Worm (Caenorhabditis elegans): Measurements from ENCODE around the gene fkb-1.
A peak's percentile ranks its signal among the peaks of the same experiment; 100 is the strongest.

DNA sequence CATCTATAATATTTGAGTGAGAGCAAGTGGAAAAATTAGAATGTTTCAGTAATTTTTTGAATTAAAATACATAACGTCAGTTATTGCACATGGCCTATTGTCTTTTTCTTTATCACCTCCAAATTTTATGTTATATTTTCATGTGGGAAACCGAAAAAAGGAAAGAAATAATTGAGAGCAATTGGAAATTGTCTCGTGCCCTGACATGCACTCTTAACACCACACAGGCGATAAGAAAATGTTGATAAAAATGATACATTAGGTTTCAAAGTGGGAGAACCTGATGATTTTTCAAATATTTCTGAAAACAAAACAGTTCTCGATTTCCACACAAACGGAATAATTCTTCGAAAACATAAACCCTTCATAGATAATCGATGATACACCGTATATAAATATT lies 20.5 kb upstream of the fkb-1 start, which contains the start of gene F13H10.3:
- no peak for TF ChIP-seq ceh-82 (tag; optimal IDR thresholded peaks at IDR 0.05)
- TF ChIP-seq skn-1 (tag; optimal IDR thresholded peaks at IDR 0.05): no peak
- no peak for TF ChIP-seq ama-1 (optimal IDR thresholded peaks at IDR 0.05)
- TF ChIP-seq pqm-1 (tag; optimal IDR thresholded peaks at IDR 0.05): peak; percentile 66
- no peak for TF ChIP-seq pha-4 (tag; optimal IDR thresholded peaks at IDR 0.05)
- TF ChIP-seq nfya-1 (tag; optimal IDR thresholded peaks at IDR 0.05; ENCODE audit: insufficient read depth): no peak
- no peak for TF ChIP-seq mdl-1 (tag; optimal IDR thresholded peaks at IDR 0.05)
- TF ChIP-seq ztf-4 (tag; optimal IDR thresholded peaks at IDR 0.05): no peak
- no peak for TF ChIP-seq ZK546.5 (tag; optimal IDR thresholded peaks at IDR 0.05)
- TF ChIP-seq nhr-77 (tag; optimal IDR thresholded peaks at IDR 0.05): no peak
- TF ChIP-seq snpc-4 (tag; optimal IDR thresholded peaks at IDR 0.05): no peak

All from whole organism, L3 larva.